Worm (Caenorhabditis elegans) whole organism, late embryonic: ENCODE measurements around the gene F47C12.8.

Experiments
- F13H6.1 ChIP-seq: sonication (generic microtip); optimal IDR thresholded peaks from 2 replicates; lab custom pipeline; 2016; ENCODE audit warnings: missing genetic modification characterization, missing compliant biosample characterization
- ama-1 ChIP-seq: fragments of 150-350 bp; optimal IDR thresholded peaks from 2 replicates; lab custom pipeline; 2014
- ceh-24 ChIP-seq: sonication (generic microtip); optimal IDR thresholded peaks from 2 replicates; lab custom pipeline; 2016; ENCODE audit warnings: mild to moderate bottlenecking, missing genetic modification characterization, missing compliant biosample characterization
- eyg-1 ChIP-seq: sonication (generic microtip); optimal IDR thresholded peaks from 2 replicates; lab custom pipeline; 2016; ENCODE audit warnings: missing genotype, missing genetic modification characterization, missing compliant biosample characterization
- nfya-1 ChIP-seq: sonication (generic microtip); optimal IDR thresholded peaks from 2 replicates; lab custom pipeline; 2017; ENCODE audit warnings: missing genetic modification characterization, mild to moderate bottlenecking, missing compliant biosample characterization, antibody characterized with exemption, moderate library complexity
- rnt-1 ChIP-seq: sonication (generic microtip); optimal IDR thresholded peaks from 2 replicates; lab custom pipeline; 2016; ENCODE audit warnings: missing genetic modification characterization, missing compliant biosample characterization

ce11 chrIV:4005166-4005565, 6.7 kb upstream of the F47C12.8 start:
- TF ChIP-seq nfya-1 (tag; lab: Kevin White, UChicago) (no peak), rnt-1 (tag; lab: Kevin White, UChicago) (no peak), eyg-1 (tag; lab: Kevin White, UChicago) (no peak), ama-1 (lab: Kevin White, UChicago) (no peak), ceh-24 (tag; lab: Kevin White, UChicago) (no peak), F13H6.1 (tag; lab: Kevin White, UChicago) (no peak)
